Worm (Caenorhabditis elegans) whole organism, L1 larva: ENCODE measurements around the gene alh-11.

ENCODE experiments used
- Y116A8C.19 ChIP-seq: sonication (generic microtip); optimal IDR thresholded peaks from 2 replicates; lab custom pipeline; 2016; ENCODE audit warnings: missing compliant biosample characterization, missing genetic modification characterization, borderline replicate concordance
- ama-1 ChIP-seq: fragments of 150-350 bp; optimal IDR thresholded peaks from 2 replicates; lab custom pipeline; 2014
- ceh-82 ChIP-seq, 3 experiments: fragments of 150-350 bp in 1 of 3; sonication (generic microtip) in 2 of 3; optimal IDR thresholded peaks; 2 replicates each; lab custom pipeline; 2014 to 2017; ENCODE audit warnings: missing biosample characterization in 3 of 3, missing genetic modification characterization in 3 of 3
- elt-3 ChIP-seq, 6 experiments: fragments of 150-350 bp in 1 of 6; sonication (generic microtip); optimal IDR thresholded peaks; 2 replicates each; lab custom pipeline; 2017 to 2018; ENCODE audit warnings: missing biosample characterization in 6 of 6, missing genetic modification characterization in 6 of 6, inconsistent platforms in 1 of 6
- jun-1 ChIP-seq: fragments of 150-350 bp; optimal IDR thresholded peaks from 2 replicates; lab custom pipeline; 2014; ENCODE audit warnings: missing biosample characterization, missing genetic modification reagents, missing genetic modification characterization
- lin-15B ChIP-seq: fragments of 150-350 bp; sonication (generic microtip); optimal IDR thresholded peaks from 3 replicates; lab custom pipeline; 2014; ENCODE audit warnings: missing biosample characterization, missing genetic modification characterization
- lin-39 ChIP-seq: fragments of 150-350 bp; optimal IDR thresholded peaks from 2 replicates; lab custom pipeline; 2014; ENCODE audit warnings: missing biosample characterization, missing genetic modification reagents, missing genetic modification characterization
- nhr-11 ChIP-seq: fragments of 150-350 bp; optimal IDR thresholded peaks from 2 replicates; lab custom pipeline; 2014; ENCODE audit warnings: missing biosample characterization, missing genetic modification characterization
- nhr-237 ChIP-seq: fragments of 150-350 bp; optimal IDR thresholded peaks from 2 replicates; lab custom pipeline; 2014; ENCODE audit warnings: missing biosample characterization, missing genetic modification characterization
- nhr-76 ChIP-seq: sonication (generic microtip); optimal IDR thresholded peaks from 2 replicates; lab custom pipeline; 2017; ENCODE audit warnings: missing biosample characterization, missing genetic modification characterization
- nhr-77 ChIP-seq: fragments of 150-350 bp; optimal IDR thresholded peaks from 2 replicates; lab custom pipeline; 2014; ENCODE audit warnings: missing biosample characterization, missing genetic modification characterization
- unc-86 ChIP-seq: sonication (generic microtip); optimal IDR thresholded peaks from 2 replicates; lab custom pipeline; 2016; ENCODE audit warnings: missing genetic modification characterization, missing compliant biosample characterization
- ztf-4 ChIP-seq: fragments of 150-350 bp; optimal IDR thresholded peaks from 2 replicates; lab custom pipeline; 2014; ENCODE audit warnings: missing biosample characterization, missing genetic modification characterization

DNA sequence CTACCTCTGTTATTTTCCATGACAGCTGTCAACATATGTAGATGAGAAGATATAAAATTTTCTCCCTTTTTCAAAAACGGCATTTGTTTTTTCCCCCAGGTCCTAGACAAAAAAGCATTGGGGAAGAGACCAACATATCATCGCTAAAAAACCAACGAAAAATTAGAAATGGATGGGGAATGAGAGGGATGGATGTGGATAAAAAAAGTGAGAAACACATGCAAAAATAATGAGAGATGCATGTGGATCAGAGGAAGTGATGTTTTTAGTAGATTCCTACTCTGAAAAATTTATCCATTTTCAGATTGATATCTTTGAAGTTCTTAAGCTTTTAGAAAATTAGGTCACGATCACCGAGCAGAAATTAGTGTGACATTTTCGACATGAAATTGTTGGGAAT lies 16.2 kb downstream of the alh-11 start:
- TF ChIP-seq lin-15B (tag; lab: Kevin White, UChicago) (no peak), elt-3 (tag; optimal IDR thresholded peaks at IDR 0.05; lab: Kevin White, UChicago) (no peak), ceh-82 (tag; optimal IDR thresholded peaks at IDR 0.05; lab: Kevin White, UChicago) (no peak), ama-1 (no peak), nhr-237 (no peak), nhr-76 (tag; lab: Kevin White, UChicago) (no peak), nhr-77 (tag; lab: Kevin White, UChicago) (no peak), nhr-11 (tag; lab: Kevin White, UChicago) (no peak), ztf-4 (tag; lab: Kevin White, UChicago) (no peak), lin-39 (tag; lab: Kevin White, UChicago) (no peak), Y116A8C.19 (tag; lab: Kevin White, UChicago) (no peak), unc-86 (no peak), jun-1 (tag; lab: Kevin White, UChicago) (no peak)
